Worm (Caenorhabditis elegans) whole organism, young adult: Measurements from ENCODE around the gene npr-41.

Experiments
- F49E8.2 ChIP-seq: sonication (generic microtip); optimal IDR thresholded peaks from 3 replicates; lab custom pipeline; 2017; ENCODE audit warnings: missing genetic modification characterization, mild to moderate bottlenecking, missing compliant biosample characterization, antibody characterized with exemption, moderate library complexity; ENCODE audit not compliant: insufficient read depth
- bed-1 ChIP-seq: fragments of 200-800 bp; sonication (Bioruptor generic); IDR thresholded peaks from 2 replicates; pipeline ENCODE4 v1.3.6; 2022; ENCODE audit warnings: missing genetic modification reagents, missing genetic modification characterization, missing compliant biosample characterization
- hlh-26 ChIP-seq: fragments of 200-800 bp; sonication (Bioruptor generic); conservative IDR thresholded peaks from 2 replicates; pipeline ENCODE4 v1.3.6; 2022; ENCODE audit warnings: missing genetic modification reagents, missing genetic modification characterization, missing compliant biosample characterization
- madf-3 ChIP-seq: fragments of 200-800 bp; sonication (Bioruptor generic); IDR thresholded peaks from 2 replicates; pipeline ENCODE4 v1.3.6; 2022; ENCODE audit warnings: missing genetic modification reagents, missing genetic modification characterization, missing compliant biosample characterization
- mcd-1 ChIP-seq: fragments of 200-800 bp; sonication (Bioruptor generic); IDR thresholded peaks from 2 replicates; pipeline ENCODE4 v1.3.6; 2022; ENCODE audit warnings: missing genetic modification reagents, missing genetic modification characterization, missing compliant biosample characterization
- nhr-120 ChIP-seq: fragments of 200-800 bp; sonication (Bioruptor generic); IDR thresholded peaks from 2 replicates; pipeline ENCODE4 v1.3.6; 2022; ENCODE audit warnings: missing genetic modification characterization, missing compliant biosample characterization
- repo-1 ChIP-seq: sonication (generic microtip); optimal IDR thresholded peaks from 2 replicates; lab custom pipeline; 2017; ENCODE audit warnings: mild to moderate bottlenecking, missing genetic modification characterization, missing compliant biosample characterization

DNA sequence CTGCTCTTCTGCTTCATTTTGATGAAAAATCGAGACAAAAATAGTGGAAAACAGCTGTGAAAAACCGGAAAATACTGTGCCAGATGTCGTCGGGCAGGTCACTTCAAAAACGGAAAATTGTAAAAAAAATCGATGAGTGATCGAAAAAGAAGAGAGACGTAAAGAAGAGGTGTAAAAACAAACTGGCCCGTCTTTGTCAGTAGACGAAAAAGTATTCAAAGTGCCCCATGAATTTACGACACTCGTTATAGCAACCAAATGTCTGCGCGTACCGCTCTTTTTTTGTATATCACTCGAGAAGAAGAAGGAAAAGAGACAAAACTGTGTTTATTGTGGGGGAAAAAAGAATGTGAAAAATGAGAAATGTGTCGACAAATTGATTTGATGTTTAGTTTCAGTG, 25.3 kb upstream of the npr-41 start, which contains the start of gene twk-5:
- TF ChIP-seq madf-3 (GFP tag; lab: Robert Waterston, UW) (no peak), hlh-26 (no peak), bed-1 (GFP tag; lab: Robert Waterston, UW) (no peak), nhr-120 (GFP tag; lab: Robert Waterston, UW) (no peak), mcd-1 (GFP tag; lab: Robert Waterston, UW) (no peak), repo-1 (tag; lab: Kevin White, UChicago) (no peak), F49E8.2 (tag; lab: Kevin White, UChicago) (no peak)
